Fruit fly (Drosophila melanogaster): ENCODE measurements around the gene CG33098.

DNA sequence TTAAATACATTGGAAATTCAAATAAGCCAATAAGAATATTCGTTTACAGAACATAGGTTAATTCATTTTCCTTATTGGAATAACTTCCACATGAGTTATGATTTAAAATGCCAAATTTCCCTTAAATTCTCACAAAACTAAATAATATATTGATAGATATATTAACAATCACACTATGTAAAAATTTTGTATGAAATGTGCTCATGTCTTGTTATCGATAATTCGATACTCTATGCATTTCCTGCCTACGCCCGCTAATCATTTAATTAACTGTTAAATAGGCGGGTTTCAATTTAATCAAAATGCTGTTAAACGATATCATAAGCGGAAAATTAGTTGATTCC lies 39.3 kb downstream of the CG33098 start, which contains the start of gene NANS:
- TF ChIP-seq CG14655 (GFP tag; optimal IDR thresholded peaks at IDR 0.05): no peak
- TF ChIP-seq CG34367 (tag; optimal IDR thresholded peaks at IDR 0.05): no peak
- TF ChIP-seq CG13204 (GFP tag; optimal IDR thresholded peaks at IDR 0.05): no peak
- no peak for TF ChIP-seq CG4496 (GFP tag; IDR thresholded peaks at IDR 0.05)
- no peak for TF ChIP-seq CG8159 (tag; optimal IDR thresholded peaks at IDR 0.05)
- no peak for TF ChIP-seq CG15710 (tag; optimal IDR thresholded peaks at IDR 0.05)
- no peak for TF ChIP-seq CG12605 (GFP tag; IDR thresholded peaks at IDR 0.05)
